Fruit fly (Drosophila melanogaster): ENCODE measurements around the gene fws.
A peak's percentile ranks its signal among the peaks of the same experiment; 100 is the strongest.

The fws gene

dm6 chr2L:17484174-17484573 is 3.3 kb upstream of the fws start, which contains the start of the genes GCS2beta and CG5131 (continued):
- TF ChIP-seq CG16815 (GFP tag; optimal IDR thresholded peaks at IDR 0.05) (peak; percentile 91), hbn (GFP tag; IDR thresholded peaks at IDR 0.05; ENCODE audit: partially characterized antibody) (peak; percentile 91), gcm (GFP tag; optimal IDR thresholded peaks at IDR 0.05) (peak; percentile 80), CG4854 (GFP tag; optimal IDR thresholded peaks at IDR 0.05) (peak; percentile 91), Atf3 (GFP tag; optimal IDR thresholded peaks at IDR 0.05) (peak; percentile 91), CG7963 (GFP tag; IDR thresholded peaks at IDR 0.05; ENCODE audit: partially characterized antibody) (peak; percentile 55; the same call in 2 of the 3 replicates), toy (GFP tag; IDR thresholded peaks at IDR 0.05) (peak; percentile 71; the same call in 1 of the 2 replicates), CHES-1-like (GFP tag; optimal IDR thresholded peaks at IDR 0.05) (peak; percentile 98), CG11093 (GFP tag; IDR thresholded peaks at IDR 0.05) (peak; percentile 84), az2 (GFP tag; optimal IDR thresholded peaks at IDR 0.05) (peak; percentile 93), Awh (GFP tag; IDR thresholded peaks at IDR 0.05) (peak; percentile 87), pb (GFP tag; optimal IDR thresholded peaks at IDR 0.05) (peak; percentile 89), Taf1 (GFP tag; IDR thresholded peaks at IDR 0.05) (peak; percentile 93), nom (GFP tag; optimal IDR thresholded peaks at IDR 0.05) (no peak), grn (GFP tag; optimal IDR thresholded peaks at IDR 0.05) (no peak), mirr (GFP tag; optimal IDR thresholded peaks at IDR 0.05) (peak; percentile 76), ase (GFP tag; IDR thresholded peaks at IDR 0.05) (peak; percentile 92), CG14050 (GFP tag; IDR thresholded peaks at IDR 0.05) (peak; percentile 93), Ets97D (GFP tag; optimal IDR thresholded peaks at IDR 0.05) (peak; percentile 92), eyg (GFP tag; optimal IDR thresholded peaks at IDR 0.05) (peak; percentile 92), kah (GFP tag; optimal IDR thresholded peaks at IDR 0.05) (peak; percentile 54), CG15696 (tag; optimal IDR thresholded peaks at IDR 0.05) (peak; percentile 82), GATAe (GFP tag; conservative IDR thresholded peaks at IDR 0.05) (peak; percentile 84), Dek (tag; optimal IDR thresholded peaks at IDR 0.05) (peak; percentile 89), HLHmδ (GFP tag; optimal IDR thresholded peaks at IDR 0.05) (no peak), cg (GFP tag; optimal IDR thresholded peaks at IDR 0.05) (no peak), CG4404 (GFP tag; IDR thresholded peaks at IDR 0.05) (peak; percentile 91), CG18476 (GFP tag; optimal IDR thresholded peaks at IDR 0.05) (peak; percentile 89), btn (GFP tag; optimal IDR thresholded peaks at IDR 0.05) (peak; percentile 62), Fer2 (tag; optimal IDR thresholded peaks at IDR 0.05) (peak; percentile 85), CG10959 (GFP tag; IDR thresholded peaks at IDR 0.05) (peak; percentile 67), al (GFP tag; IDR thresholded peaks at IDR 0.05) (peak; percentile 94), Sox102F (GFP tag; optimal IDR thresholded peaks at IDR 0.05) (peak; percentile 93), E2f1 (GFP tag; IDR thresholded peaks at IDR 0.05) (peak; percentile 91), CG8281 (tag; optimal IDR thresholded peaks at IDR 0.05) (peak; percentile 57), pfk (GFP tag; optimal IDR thresholded peaks at IDR 0.05) (no peak), CG6654 (GFP tag; optimal IDR thresholded peaks at IDR 0.05) (peak; percentile 72), da (GFP tag; optimal IDR thresholded peaks at IDR 0.05) (peak; percentile 88), CG17186 (GFP tag; optimal IDR thresholded peaks at IDR 0.05) (peak; percentile 90), corto (GFP tag; optimal IDR thresholded peaks at IDR 0.05) (peak; percentile 48), CG12236 (GFP tag; optimal IDR thresholded peaks at IDR 0.05) (peak; percentile 82), pita (GFP tag; optimal IDR thresholded peaks at IDR 0.05) (no peak), amos (GFP tag; IDR thresholded peaks at IDR 0.05; ENCODE audit: partially characterized antibody) (peak; percentile 85), Dbx (GFP tag; IDR thresholded peaks at IDR 0.05) (peak; percentile 95), hkb (optimal IDR thresholded peaks at IDR 0.05) (peak; percentile 71), hkb (GFP tag; IDR thresholded peaks at IDR 0.05) (peak; percentile 93), Opbp (GFP tag; IDR thresholded peaks at IDR 0.05; ENCODE audit: partially characterized antibody) (peak; percentile 89), Aef1 (GFP tag; IDR thresholded peaks at IDR 0.05) (peak; percentile 94), HHEX (GFP tag; optimal IDR thresholded peaks at IDR 0.05) (peak; percentile 87), Mad (GFP tag; optimal IDR thresholded peaks at IDR 0.05) (peak; percentile 97), Myb (GFP tag; optimal IDR thresholded peaks at IDR 0.05) (peak; percentile 90)

All from whole organism, embryonic.